Fruit fly (Drosophila melanogaster) whole organism, embryonic: ENCODE measurements around the gene CG10011.

Experiments used
- ATbp ChIP-seq: fragments of 200-800 bp; sonication (Bioruptor generic); optimal IDR thresholded peaks from 2 replicates; lab custom pipeline; 2017; ENCODE audit warnings: missing biosample characterization, mild to moderate bottlenecking, missing genetic modification characterization, missing genetic modification reagents
- Asciz ChIP-seq: fragments of 200-800 bp; sonication (Bioruptor generic); optimal IDR thresholded peaks from 2 replicates; lab custom pipeline; 2017; ENCODE audit warnings: missing biosample characterization, mild to moderate bottlenecking, missing genetic modification characterization, missing genetic modification reagents
- Bdp1 ChIP-seq: fragments of 200-800 bp; sonication (Bioruptor generic); optimal IDR thresholded peaks from 3 replicates; lab custom pipeline; 2016; ENCODE audit warnings: missing biosample characterization, missing genetic modification characterization
- CG11696 ChIP-seq: fragments of 200-800 bp; sonication (Bioruptor generic); IDR thresholded peaks from 2 replicates; pipeline ENCODE4 v1.3.6; 2022; ENCODE audit warnings: missing biosample characterization, missing genetic modification characterization
- CG12155 ChIP-seq: fragments of 200-800 bp; sonication (Bioruptor generic); optimal IDR thresholded peaks from 3 replicates; lab custom pipeline; 2016; ENCODE audit warnings: missing biosample characterization, missing genetic modification characterization
- CG1233 ChIP-seq: fragments of 200-800 bp; sonication (Bioruptor generic); optimal IDR thresholded peaks from 4 replicates; lab custom pipeline; 2018; ENCODE audit warnings: missing biosample characterization, mild to moderate bottlenecking, missing genetic modification characterization
- CG14860 ChIP-seq: fragments of 200-800 bp; sonication (Bioruptor generic); IDR thresholded peaks from 3 replicates; pipeline ENCODE4 v1.3.6; 2022; ENCODE audit warnings: missing biosample characterization, missing genetic modification characterization; ENCODE audit not compliant: partially characterized antibody
- CG17385 ChIP-seq: fragments of 200-800 bp; sonication (Bioruptor generic); optimal IDR thresholded peaks from 3 replicates; lab custom pipeline; 2018; ENCODE audit warnings: missing biosample characterization, mild to moderate bottlenecking, missing genetic modification characterization
- CG1792 ChIP-seq: fragments of 200-800 bp; sonication (Bioruptor generic); optimal IDR thresholded peaks from 2 replicates; lab custom pipeline; 2016; ENCODE audit warnings: missing biosample characterization, missing genetic modification characterization
- CG18011 ChIP-seq: fragments of 200-800 bp; sonication (Bioruptor generic); optimal IDR thresholded peaks from 2 replicates; lab custom pipeline; 2017; ENCODE audit warnings: missing biosample characterization, missing genetic modification characterization, mild to moderate bottlenecking, moderate library complexity, missing genotype
- CG1832 ChIP-seq: fragments of 200-800 bp; sonication (Bioruptor generic); optimal IDR thresholded peaks from 2 replicates; lab custom pipeline; 2017; ENCODE audit warnings: missing biosample characterization, mild to moderate bottlenecking, missing genetic modification characterization, inconsistent platforms
- CG2712 ChIP-seq: fragments of 200-800 bp; optimal IDR thresholded peaks from 3 replicates; lab custom pipeline; 2019; ENCODE audit warnings: missing biosample characterization, mild to moderate bottlenecking, missing genetic modification characterization, moderate library complexity
- CG30020 ChIP-seq: fragments of 200-800 bp; optimal IDR thresholded peaks from 2 replicates; lab custom pipeline; 2019; ENCODE audit warnings: missing biosample characterization, mild to moderate bottlenecking, missing genetic modification characterization, moderate library complexity
- CG3847 ChIP-seq: fragments of 200-800 bp; sonication (Bioruptor generic); IDR thresholded peaks from 2 replicates; pipeline ENCODE4 v1.3.6; 2022; ENCODE audit warnings: missing biosample characterization, missing genetic modification characterization
- CG4617 ChIP-seq: fragments of 200-800 bp; sonication (Bioruptor generic); optimal IDR thresholded peaks from 3 replicates; lab custom pipeline; 2016; ENCODE audit warnings: missing biosample characterization, missing genetic modification characterization, borderline replicate concordance
- CG4730 ChIP-seq: fragments of 200-800 bp; sonication (Bioruptor generic); IDR thresholded peaks from 2 replicates; pipeline ENCODE4 v1.3.6; 2022; ENCODE audit warnings: missing biosample characterization, missing genetic modification characterization
- CG7357 ChIP-seq: fragments of 200-800 bp; sonication (Bioruptor generic); IDR thresholded peaks from 3 replicates; pipeline ENCODE4 v1.3.6; 2022; ENCODE audit warnings: missing biosample characterization, missing genetic modification characterization
- CG7786 ChIP-seq: fragments of 200-800 bp; sonication (Bioruptor generic); optimal IDR thresholded peaks from 2 replicates; lab custom pipeline; 2016; ENCODE audit warnings: missing biosample characterization, missing genetic modification characterization
- CG8281 ChIP-seq: fragments of 200-800 bp; sonication (Bioruptor generic); optimal IDR thresholded peaks from 2 replicates; lab custom pipeline; 2018; ENCODE audit warnings: missing biosample characterization, mild to moderate bottlenecking, missing genetic modification characterization, moderate library complexity
- CG9797 ChIP-seq: fragments of 200-800 bp; sonication (Bioruptor generic); optimal IDR thresholded peaks from 3 replicates; lab custom pipeline; 2018; ENCODE audit warnings: missing biosample characterization, mild to moderate bottlenecking, missing genetic modification characterization
- CG9817 ChIP-seq: fragments of 200-800 bp; sonication (Bioruptor generic); optimal IDR thresholded peaks from 2 replicates; lab custom pipeline; 2018; ENCODE audit warnings: missing biosample characterization, mild to moderate bottlenecking, missing genetic modification characterization, moderate library complexity
- CG9876 ChIP-seq: fragments of 200-800 bp; sonication (Bioruptor generic); optimal IDR thresholded peaks from 2 replicates; lab custom pipeline; 2016; ENCODE audit warnings: missing biosample characterization, missing genetic modification characterization
- CrebB ChIP-seq: fragments of 200-800 bp; sonication (Bioruptor generic); optimal IDR thresholded peaks from 3 replicates; lab custom pipeline; 2018; ENCODE audit warnings: missing biosample characterization, mild to moderate bottlenecking, missing genetic modification characterization
- Deaf1 ChIP-seq: fragments of 200-800 bp; optimal IDR thresholded peaks from 3 replicates; lab custom pipeline; 2019; ENCODE audit warnings: missing biosample characterization, mild to moderate bottlenecking, missing genetic modification characterization, moderate library complexity
- Dfd ChIP-seq, 2 experiments: fragments of >200 bp; optimal IDR thresholded peaks; 2 replicates each; lab custom pipeline; 2017; ENCODE audit warnings: missing biosample characterization in 2 of 2, missing genetic modification characterization in 2 of 2
- Doc3 ChIP-seq: fragments of 200-800 bp; sonication (Bioruptor generic); IDR thresholded peaks from 3 replicates; pipeline ENCODE4 v1.3.6; 2022; ENCODE audit warnings: missing biosample characterization, missing genetic modification characterization; ENCODE audit not compliant: partially characterized antibody
- Hand ChIP-seq: fragments of 200-800 bp; sonication (Bioruptor generic); optimal IDR thresholded peaks from 2 replicates; lab custom pipeline; 2017; ENCODE audit warnings: mild to moderate bottlenecking, missing biosample characterization, missing genetic modification reagents, missing genetic modification characterization
- HmgD ChIP-seq: fragments of 200-800 bp; sonication (Bioruptor generic); optimal IDR thresholded peaks from 3 replicates; lab custom pipeline; 2016; ENCODE audit warnings: missing biosample characterization, missing genetic modification characterization
- Ptx1 ChIP-seq: fragments of 200-800 bp; sonication (Bioruptor generic); IDR thresholded peaks from 2 replicates; pipeline ENCODE4 v1.3.6; 2022; ENCODE audit warnings: missing biosample characterization, missing genetic modification characterization
- Trl ChIP-seq, 3 experiments: fragments of >200 bp in 2 of 3; fragments of 200-800 bp in 1 of 3; sonication (Bioruptor generic) in 1 of 3; optimal IDR thresholded peaks; 2 replicates in 1 of 3; 3 replicates in 2 of 3; lab custom pipeline; 2016 to 2017; ENCODE audit warnings: missing biosample characterization in 1 of 3, missing genetic modification characterization in 1 of 3
- az2 ChIP-seq: fragments of 200-800 bp; sonication (Bioruptor generic); optimal IDR thresholded peaks from 3 replicates; lab custom pipeline; 2016; ENCODE audit warnings: missing biosample characterization, missing genetic modification characterization
- btn ChIP-seq: fragments of 200-800 bp; sonication (Bioruptor generic); optimal IDR thresholded peaks from 2 replicates; lab custom pipeline; 2016; ENCODE audit warnings: missing biosample characterization, missing genetic modification characterization
- caup ChIP-seq: fragments of 200-800 bp; sonication (Bioruptor generic); optimal IDR thresholded peaks from 3 replicates; lab custom pipeline; 2017; ENCODE audit warnings: missing biosample characterization, mild to moderate bottlenecking, missing genetic modification characterization, moderate library complexity; ENCODE audit not compliant: severe bottlenecking
- cg ChIP-seq: fragments of 200-800 bp; sonication (Bioruptor generic); optimal IDR thresholded peaks from 3 replicates; lab custom pipeline; 2019; ENCODE audit warnings: missing biosample characterization, mild to moderate bottlenecking, missing genetic modification characterization, moderate library complexity
- crc ChIP-seq: fragments of 200-800 bp; sonication (Bioruptor generic); optimal IDR thresholded peaks from 2 replicates; lab custom pipeline; 2016; ENCODE audit warnings: missing biosample characterization, missing genetic modification characterization
- cwo ChIP-seq: fragments of 200-800 bp; sonication (Bioruptor generic); optimal IDR thresholded peaks from 3 replicates; lab custom pipeline; 2017; ENCODE audit warnings: missing biosample characterization, missing genetic modification characterization, mild to moderate bottlenecking, moderate library complexity, missing genetic modification reagents
- dm ChIP-seq: fragments of 200-800 bp; sonication (Bioruptor generic); optimal IDR thresholded peaks from 3 replicates; lab custom pipeline; 2016; ENCODE audit warnings: missing biosample characterization, missing genetic modification characterization
- emc ChIP-seq: fragments of 200-800 bp; sonication (Bioruptor generic); optimal IDR thresholded peaks from 2 replicates; lab custom pipeline; 2016; ENCODE audit warnings: missing biosample characterization, missing genetic modification characterization
- eyg ChIP-seq: fragments of 200-800 bp; sonication (Bioruptor generic); optimal IDR thresholded peaks from 3 replicates; lab custom pipeline; 2016; ENCODE audit warnings: missing biosample characterization, missing genetic modification characterization
- fu2 ChIP-seq: fragments of 200-800 bp; sonication (Bioruptor generic); optimal IDR thresholded peaks from 2 replicates; lab custom pipeline; 2016; ENCODE audit warnings: missing biosample characterization, missing genetic modification characterization
- grau ChIP-seq: fragments of 200-800 bp; optimal IDR thresholded peaks from 3 replicates; lab custom pipeline; 2019; ENCODE audit warnings: missing biosample characterization, mild to moderate bottlenecking, missing genetic modification characterization, moderate library complexity
- grn ChIP-seq: fragments of 200-800 bp; sonication (Bioruptor generic); optimal IDR thresholded peaks from 3 replicates; lab custom pipeline; 2017; ENCODE audit warnings: missing biosample characterization, missing genetic modification characterization
- luna ChIP-seq: fragments of 200-800 bp; sonication (Bioruptor generic); optimal IDR thresholded peaks from 2 replicates; lab custom pipeline; 2016; ENCODE audit warnings: missing biosample characterization, missing genetic modification characterization
- pho ChIP-seq: fragments of 200-800 bp; sonication (Bioruptor generic); optimal IDR thresholded peaks from 2 replicates; lab custom pipeline; 2016; ENCODE audit warnings: missing biosample characterization, missing genetic modification characterization
- pum ChIP-seq: fragments of 200-800 bp; sonication (Bioruptor generic); optimal IDR thresholded peaks from 2 replicates; lab custom pipeline; 2016; ENCODE audit warnings: missing biosample characterization, missing genetic modification characterization
- pzg ChIP-seq: fragments of 200-800 bp; sonication (Bioruptor generic); optimal IDR thresholded peaks from 3 replicates; lab custom pipeline; 2018; ENCODE audit warnings: missing biosample characterization, mild to moderate bottlenecking, missing genetic modification characterization, moderate library complexity
- rib ChIP-seq: fragments of 200-800 bp; sonication (Bioruptor generic); IDR thresholded peaks from 2 replicates; pipeline ENCODE4 v1.3.6; 2022; ENCODE audit warnings: missing biosample characterization, missing genetic modification characterization
- seq ChIP-seq: fragments of 200-800 bp; sonication (Bioruptor generic); IDR thresholded peaks from 2 replicates; pipeline ENCODE4 v1.3.6; 2022; ENCODE audit warnings: missing biosample characterization, missing genetic modification characterization
- twi ChIP-seq: fragments of 200-800 bp; optimal IDR thresholded peaks from 2 replicates; lab custom pipeline; 2019; ENCODE audit warnings: missing biosample characterization, mild to moderate bottlenecking, missing genetic modification characterization, moderate library complexity
- wdn ChIP-seq: fragments of 200-800 bp; sonication (Bioruptor generic); IDR thresholded peaks from 2 replicates; pipeline ENCODE4 v1.3.6; 2022; ENCODE audit warnings: missing biosample characterization, missing genetic modification characterization

The CG10011 gene

dm6 chr3R:28600144-28600792 lies 34.6 kb downstream of the CG10011 start (continued):
- TF ChIP-seq Asciz (GFP tag; lab: Kevin White, UChicago) (no peak), CG9817 (no peak), pum (GFP tag; lab: Kevin White, UChicago) (no peak), emc (no peak), Trl (optimal IDR thresholded peaks at IDR 0.05; lab: Kevin White, UChicago) (no peak), Trl (GFP tag; optimal IDR thresholded peaks at IDR 0.05; lab: Kevin White, UChicago) (no peak), Doc3 (GFP tag; lab: Robert Waterston, UW) (no peak), CG7786 (no peak), HmgD (GFP tag; lab: Kevin White, UChicago) (no peak), Dfd (GFP tag; optimal IDR thresholded peaks at IDR 0.05; lab: Kevin White, UChicago) (no peak), CG1233 (no peak), caup (no peak), CG4730 (GFP tag; lab: Robert Waterston, UW) (no peak), CrebB (tag; lab: Kevin White, UChicago) (no peak), CG30020 (tag; lab: Kevin White, UChicago) (peak; percentile 16), rib (no peak), pho (GFP tag; lab: Kevin White, UChicago) (peak; percentile 44), az2 (GFP tag; lab: Kevin White, UChicago) (no peak), dm (peak; percentile 91), wdn (GFP tag; lab: Robert Waterston, UW) (no peak), CG17385 (GFP tag; lab: Kevin White, UChicago) (no peak), cwo (GFP tag; lab: Kevin White, UChicago) (no peak), grau (tag; lab: Kevin White, UChicago) (no peak), ATbp (GFP tag; lab: Kevin White, UChicago) (no peak), CG2712 (peak; percentile 24), CG8281 (tag; lab: Kevin White, UChicago) (peak; percentile 85), Deaf1 (no peak), fu2 (GFP tag; lab: Kevin White, UChicago) (peak; percentile 37), CG9797 (GFP tag; lab: Kevin White, UChicago) (peak; percentile 76), CG4617 (GFP tag; lab: Kevin White, UChicago) (peak; percentile 13), CG9876 (GFP tag; lab: Kevin White, UChicago) (no peak), CG3847 (GFP tag; lab: Robert Waterston, UW) (peak; percentile 25; the same call in 1 of the 2 replicates), btn (GFP tag; lab: Kevin White, UChicago) (no peak), CG18011 (GFP tag; lab: Kevin White, UChicago) (no peak), Ptx1 (GFP tag; lab: Robert Waterston, UW) (no peak), CG12155 (GFP tag; lab: Kevin White, UChicago) (no peak), grn (GFP tag; lab: Kevin White, UChicago) (peak; percentile 13), pzg (GFP tag; lab: Kevin White, UChicago) (peak; percentile 88), twi (tag; lab: Kevin White, UChicago) (peak; percentile 90), cg (GFP tag; lab: Kevin White, UChicago) (no peak), Hand (no peak), CG11696 (GFP tag; lab: Robert Waterston, UW) (no peak), CG7357 (GFP tag; lab: Robert Waterston, UW) (no peak), luna (GFP tag; lab: Kevin White, UChicago) (no peak), seq (GFP tag; lab: Robert Waterston, UW) (no peak), eyg (GFP tag; lab: Kevin White, UChicago) (no peak), crc (GFP tag; lab: Kevin White, UChicago) (no peak), CG1832 (GFP tag; lab: Kevin White, UChicago) (no peak), CG1792 (GFP tag; lab: Kevin White, UChicago) (no peak), Bdp1 (GFP tag; lab: Kevin White, UChicago) (no peak), CG14860 (no peak)
